Worm (Caenorhabditis elegans) whole organism, early embryonic: ENCODE results near the gene clec-61.

Experiments
- B0310.2 ChIP-seq: sonication (generic microtip); optimal IDR thresholded peaks from 2 replicates; lab custom pipeline; 2016; ENCODE audit warnings: mild to moderate bottlenecking, missing genetic modification characterization, missing compliant biosample characterization
- F13C5.2 ChIP-seq: sonication (generic microtip); optimal IDR thresholded peaks from 2 replicates; lab custom pipeline; 2017; ENCODE audit warnings: mild to moderate bottlenecking, missing genetic modification characterization, inconsistent platforms, missing compliant biosample characterization
- ama-1 ChIP-seq: fragments of 150-350 bp; optimal IDR thresholded peaks from 2 replicates; lab custom pipeline; 2014
- ceh-13 ChIP-seq: fragments of 200-800 bp; sonication (Bioruptor generic); optimal IDR thresholded peaks from 2 replicates; lab custom pipeline; 2018; ENCODE audit warnings: mild to moderate bottlenecking, missing genetic modification characterization, missing compliant biosample characterization
- ceh-36 ChIP-seq: sonication (generic microtip); optimal IDR thresholded peaks from 2 replicates; lab custom pipeline; 2016; ENCODE audit warnings: missing genetic modification characterization, inconsistent platforms, missing compliant biosample characterization
- flt-1 ChIP-seq: fragments of 200-800 bp; sonication (Bioruptor generic); IDR thresholded peaks from 2 replicates; pipeline ENCODE4 v1.3.6; 2022; ENCODE audit warnings: missing genetic modification characterization, missing compliant biosample characterization
- hmbx-1 ChIP-seq: sonication (generic microtip); optimal IDR thresholded peaks from 2 replicates; lab custom pipeline; 2016; ENCODE audit warnings: mild to moderate bottlenecking, missing genetic modification characterization, missing compliant biosample characterization
- hmg-4 ChIP-seq: fragments of 200-800 bp; sonication (Bioruptor generic); optimal IDR thresholded peaks from 2 replicates; lab custom pipeline; 2018; ENCODE audit warnings: mild to moderate bottlenecking, missing genetic modification characterization, missing compliant biosample characterization
- hnd-1 ChIP-seq: sonication (generic microtip); optimal IDR thresholded peaks from 2 replicates; lab custom pipeline; 2016; ENCODE audit warnings: missing genetic modification characterization, missing compliant biosample characterization
- scrt-1 ChIP-seq: fragments of 200-800 bp; sonication (Bioruptor generic); IDR thresholded peaks from 2 replicates; pipeline ENCODE4 v1.3.6; 2022; ENCODE audit warnings: missing genetic modification characterization, missing compliant biosample characterization
- tbx-11 ChIP-seq: fragments of 200-800 bp; sonication (Bioruptor generic); IDR thresholded peaks from 2 replicates; pipeline ENCODE4 v1.3.6; 2022; ENCODE audit warnings: missing genetic modification characterization, missing compliant biosample characterization
- tbx-37 ChIP-seq: fragments of 200-800 bp; sonication (Bioruptor generic); conservative IDR thresholded peaks from 2 replicates; pipeline ENCODE4 v1.3.6; 2022; ENCODE audit warnings: missing genetic modification reagents, missing genetic modification characterization, missing compliant biosample characterization
- tra-4 ChIP-seq: sonication (generic microtip); optimal IDR thresholded peaks from 2 replicates; lab custom pipeline; 2017; ENCODE audit warnings: missing genetic modification characterization, missing compliant biosample characterization

DNA sequence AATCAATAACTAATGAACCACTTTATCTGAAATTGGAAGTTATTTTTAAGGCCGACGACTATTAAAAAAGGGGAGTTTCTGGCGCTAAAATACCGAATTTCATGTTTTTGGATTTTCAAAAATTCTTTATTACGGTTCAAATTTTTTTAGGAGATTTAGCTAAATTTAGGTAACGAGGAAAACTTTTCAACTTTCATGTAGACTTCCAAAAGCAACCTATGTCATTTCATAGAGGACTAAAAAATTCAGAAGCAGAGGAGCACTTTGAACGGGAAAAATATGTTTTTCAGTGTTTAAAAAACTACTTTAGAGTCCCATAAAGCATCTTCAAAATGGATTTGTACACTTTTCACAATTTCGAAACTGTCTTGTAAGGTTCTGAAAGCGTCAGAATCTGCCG lies 23.0 kb upstream of the clec-61 start:
- no peak for TF ChIP-seq hmg-4 (GFP tag; lab: Kevin White, UChicago)
- TF ChIP-seq F13C5.2 (tag; lab: Kevin White, UChicago): no peak
- no peak for TF ChIP-seq tbx-37 (GFP tag; lab: Robert Waterston, UW)
- no peak for TF ChIP-seq ceh-36 (tag; lab: Kevin White, UChicago)
- no peak for TF ChIP-seq ama-1 (lab: Kevin White, UChicago)
- no peak for TF ChIP-seq ceh-13 (GFP tag; lab: Kevin White, UChicago)
- TF ChIP-seq hmbx-1 (tag; lab: Kevin White, UChicago): no peak
- no peak for TF ChIP-seq tbx-11 (GFP tag; lab: Robert Waterston, UW)
- no peak for TF ChIP-seq tra-4 (tag; lab: Kevin White, UChicago)
- no peak for TF ChIP-seq scrt-1
- TF ChIP-seq flt-1 (GFP tag; lab: Robert Waterston, UW): no peak
- no peak for TF ChIP-seq B0310.2 (tag; lab: Kevin White, UChicago)
- no peak for TF ChIP-seq hnd-1 (tag; lab: Kevin White, UChicago)
